Fruit fly (Drosophila melanogaster): ENCODE data around the gene SPE.
A peak's percentile ranks its signal among the peaks of the same experiment; 100 is the strongest.

Gene SPE

DNA sequence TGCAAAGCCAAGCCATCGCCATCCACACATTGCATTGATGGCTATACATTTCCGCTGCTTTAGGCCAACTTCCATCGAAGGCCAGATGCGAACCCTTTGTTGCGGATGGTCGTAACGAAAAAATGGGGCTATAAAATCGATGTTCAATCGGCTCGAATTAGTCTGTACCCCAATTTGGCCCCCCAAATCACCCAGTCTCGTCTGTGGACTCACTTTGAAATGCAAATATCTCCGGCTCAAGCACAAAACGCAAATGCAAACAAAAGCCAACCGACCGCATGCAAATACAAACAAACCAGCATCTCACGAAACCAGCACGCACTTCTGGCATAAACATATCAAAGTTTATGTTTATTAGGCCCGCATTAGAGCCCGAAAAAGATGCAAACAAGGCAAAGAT, 50.3 kb downstream of the SPE start (continued):
- TF ChIP-seq nerfin-1 (tag; optimal IDR thresholded peaks at IDR 0.05) (no peak), crp (GFP tag; optimal IDR thresholded peaks at IDR 0.05) (no peak), disco-r (GFP tag; optimal IDR thresholded peaks at IDR 0.05) (no peak), ci (GFP tag; IDR thresholded peaks at IDR 0.05) (peak; percentile 54; the same call in 1 of the 3 replicates), Vsx1 (GFP tag; optimal IDR thresholded peaks at IDR 0.05) (no peak), Xrp1 (GFP tag; IDR thresholded peaks at IDR 0.05) (0 out of 2 replicates have a peak, but pooled peaks have one; percentile 16), CG17186 (GFP tag; optimal IDR thresholded peaks at IDR 0.05) (no peak)
